Worm (Caenorhabditis elegans): Measurements from ENCODE around the gene K05F6.10.
"Not testable (repeated sequence)": the region's sequence is repeated elsewhere in the genome, so short reads cannot be mapped to it uniquely, and the experiment has no call there.

The K05F6.10 gene

DNA sequence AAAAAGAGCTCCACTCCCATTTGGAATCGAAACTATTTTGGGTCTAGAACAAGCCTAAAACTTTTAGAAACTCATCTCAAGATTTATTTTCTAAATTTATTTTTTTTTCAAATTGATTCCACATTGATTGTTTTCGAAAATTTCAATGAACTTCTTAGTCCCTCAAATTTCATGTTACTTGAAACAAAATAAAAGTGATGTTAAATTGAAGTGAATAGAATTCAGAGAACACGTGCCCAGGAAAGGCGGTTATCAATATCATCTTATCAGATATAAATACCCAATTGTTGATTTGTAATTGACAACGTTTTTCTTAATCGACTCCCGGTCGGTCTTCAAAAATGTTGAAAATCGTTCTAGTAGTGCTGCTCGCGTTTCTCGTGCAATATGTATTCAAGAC lies 35.3 kb downstream of the K05F6.10 start, which contains the start of gene poml-4:
Gene poml-4 (plus strand): TSS at position 301 of the 400 bp plus-strand sequence.
- not testable (repeated sequence) for TF ChIP-seq unc-62 (GFP tag; optimal IDR thresholded peaks at IDR 0.05)

DNA sequence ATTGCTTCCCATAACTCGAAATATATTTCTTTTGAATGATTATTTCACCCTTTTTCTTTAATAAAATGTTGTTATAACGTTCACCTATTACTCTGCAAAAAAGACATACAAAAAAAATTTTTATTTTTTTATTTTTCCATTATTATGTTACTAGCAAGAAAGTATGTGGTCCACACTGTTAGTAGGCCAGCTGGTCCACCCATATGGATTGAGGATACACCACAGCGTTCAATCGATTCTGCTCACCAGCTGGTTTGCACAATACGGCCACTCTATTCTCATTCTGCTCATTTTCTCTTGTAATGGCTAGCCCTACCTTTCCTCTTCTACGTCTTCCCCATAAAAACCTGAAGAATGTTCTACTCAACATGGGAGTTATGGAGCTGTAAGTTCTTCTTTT lies 37.3 kb downstream of the K05F6.10 start, which contains the start of gene fbxb-44:
Gene fbxb-44 (plus strand): TSS at position 301 of the 400 bp plus-strand sequence.
- TF ChIP-seq unc-62 (GFP tag; optimal IDR thresholded peaks at IDR 0.05): no peak

DNA sequence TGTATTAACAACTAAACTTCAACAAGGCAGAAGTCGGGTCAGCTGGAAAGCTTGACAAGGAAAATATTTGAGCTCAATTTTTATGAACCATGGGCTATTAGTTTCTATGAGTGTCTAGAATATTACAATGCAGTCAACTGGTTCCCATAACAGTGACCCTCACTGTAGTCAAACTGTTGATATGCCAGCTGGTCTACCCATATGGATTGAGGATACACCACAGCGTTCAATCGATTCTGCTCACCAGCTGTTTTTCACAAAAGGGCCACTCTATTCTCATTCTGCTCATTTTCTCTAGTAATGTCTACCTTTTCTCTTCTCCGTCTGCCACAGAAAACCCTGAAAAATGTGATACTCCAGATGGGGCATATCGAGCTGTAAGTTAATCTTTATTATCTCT lies 38.6 kb downstream of the K05F6.10 start, which contains the start of gene fbxb-42:
Gene fbxb-42 (plus strand): TSS at position 301 of the 400 bp plus-strand sequence.
- TF ChIP-seq unc-62 (GFP tag; optimal IDR thresholded peaks at IDR 0.05): no peak

DNA sequence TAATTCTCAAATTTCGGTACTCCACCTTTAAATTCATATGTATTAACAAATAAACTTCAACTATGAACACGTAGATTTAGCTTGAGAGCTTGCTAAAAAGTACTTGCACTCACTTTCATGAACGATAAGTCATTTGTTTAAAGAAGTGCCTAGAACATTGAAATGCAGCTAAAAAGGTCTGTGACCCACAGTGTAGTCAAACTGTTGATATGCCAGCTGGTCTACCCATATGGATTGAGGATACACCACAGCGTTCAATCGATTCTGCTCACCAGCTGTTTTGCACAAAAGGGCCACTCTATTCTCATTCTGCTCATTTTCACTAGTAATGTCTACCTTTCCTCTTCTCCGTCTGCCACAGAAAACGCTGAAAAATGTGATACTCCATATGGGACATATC lies 40.0 kb downstream of the K05F6.10 start, which contains the start of gene fbxb-43:
Gene fbxb-43 (plus strand): TSS at position 301 of the 400 bp plus-strand sequence.
- TF ChIP-seq unc-62 (GFP tag; optimal IDR thresholded peaks at IDR 0.05): no peak

DNA sequence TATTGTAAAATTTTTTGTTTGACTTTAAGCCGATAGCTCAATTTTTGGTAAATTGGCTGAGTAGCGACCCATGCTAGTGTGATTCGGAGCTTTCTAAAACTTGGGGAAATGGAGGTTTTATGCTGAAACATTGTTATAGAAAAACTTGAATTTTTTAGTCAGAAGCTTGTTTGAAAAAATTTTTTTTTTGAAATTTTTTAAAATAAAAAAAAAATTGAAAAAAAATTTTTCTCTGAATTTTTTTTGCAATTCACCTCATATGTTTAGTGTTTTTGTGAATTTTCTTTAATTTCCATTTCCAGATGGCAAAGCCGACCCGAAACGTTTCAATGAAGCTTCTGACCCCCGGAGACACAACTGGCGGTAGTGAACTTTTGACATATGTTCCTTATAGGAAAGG lies 46.9 kb downstream of the K05F6.10 start, which contains the start of gene Y51H7BR.4:
Gene Y51H7BR.4 (plus strand): TSS at position 301 of the 400 bp plus-strand sequence.
- TF ChIP-seq unc-62 (GFP tag; optimal IDR thresholded peaks at IDR 0.05): no peak

DNA sequence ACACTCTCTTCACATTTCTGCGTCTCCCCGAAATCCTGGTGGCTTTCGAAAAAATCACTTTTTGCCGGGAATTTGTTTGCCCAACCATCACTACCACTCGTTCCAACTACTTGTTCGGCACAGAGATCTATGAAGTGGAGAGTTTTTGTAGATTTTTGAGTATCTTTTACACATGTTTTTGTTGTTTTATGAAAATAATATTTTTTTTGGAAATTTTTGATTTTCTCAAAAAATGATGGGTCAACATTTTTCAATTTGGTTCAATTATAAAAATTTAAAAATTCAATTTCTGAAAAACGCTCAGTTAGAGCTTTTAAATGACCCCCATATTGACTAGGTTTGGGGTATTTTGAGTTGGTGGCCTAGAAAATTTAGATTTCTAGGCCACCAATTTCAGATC lies 50.4 kb downstream of the K05F6.10 start, which contains the start of gene Y51H7BR.7:
Gene Y51H7BR.7 (minus strand): TSS at position 101 of the 400 bp plus-strand sequence.
- TF ChIP-seq unc-62 (GFP tag; optimal IDR thresholded peaks at IDR 0.05): no peak
